Fruit fly (Drosophila melanogaster) whole organism, embryonic: Measurements from ENCODE around the gene red.

Experiments
- Bteb2 ChIP-seq: fragments of 200-800 bp; sonication (Bioruptor generic); optimal IDR thresholded peaks from 2 replicates; lab custom pipeline; 2016; ENCODE audit warnings: missing biosample characterization, missing genetic modification characterization
- C15 ChIP-seq: fragments of 200-800 bp; sonication (Bioruptor generic); IDR thresholded peaks from 3 replicates; pipeline ENCODE4 v1.3.6; 2022; ENCODE audit warnings: missing biosample characterization, missing genetic modification characterization
- CG11560 ChIP-seq: fragments of 200-800 bp; sonication (Bioruptor generic); IDR thresholded peaks from 3 replicates; pipeline ENCODE4 v1.3.6; 2022; ENCODE audit warnings: missing biosample characterization, missing genetic modification characterization
- CG12071 ChIP-seq: fragments of 200-800 bp; sonication (Bioruptor generic); optimal IDR thresholded peaks from 3 replicates; lab custom pipeline; 2018; ENCODE audit warnings: missing biosample characterization, mild to moderate bottlenecking, missing genetic modification characterization
- CG14441 ChIP-seq: fragments of 200-800 bp; sonication (Bioruptor generic); IDR thresholded peaks from 2 replicates; pipeline ENCODE4 v1.3.6; 2022; ENCODE audit warnings: missing biosample characterization, missing genetic modification characterization
- CG14965 ChIP-seq: fragments of 200-800 bp; sonication (Bioruptor generic); optimal IDR thresholded peaks from 2 replicates; lab custom pipeline; 2016; ENCODE audit warnings: missing biosample characterization, missing genetic modification characterization, borderline replicate concordance
- CG15269 ChIP-seq: fragments of 200-800 bp; sonication (Bioruptor generic); optimal IDR thresholded peaks from 2 replicates; lab custom pipeline; 2018; ENCODE audit warnings: missing biosample characterization, mild to moderate bottlenecking, missing genetic modification characterization, moderate library complexity
- CG1602 ChIP-seq: fragments of 200-800 bp; sonication (Bioruptor generic); optimal IDR thresholded peaks from 3 replicates; lab custom pipeline; 2016; ENCODE audit warnings: missing biosample characterization, missing genetic modification characterization
- CG18476 ChIP-seq: fragments of 200-800 bp; sonication (Bioruptor generic); optimal IDR thresholded peaks from 2 replicates; lab custom pipeline; 2016; ENCODE audit warnings: missing biosample characterization, mild to moderate bottlenecking, missing genetic modification characterization
- CG3065 ChIP-seq: fragments of 200-800 bp; sonication (Bioruptor generic); optimal IDR thresholded peaks from 2 replicates; lab custom pipeline; 2016; ENCODE audit warnings: missing biosample characterization, missing genetic modification characterization
- CG31365 ChIP-seq: fragments of 200-800 bp; sonication (Bioruptor generic); optimal IDR thresholded peaks from 2 replicates; lab custom pipeline; 2018; ENCODE audit warnings: missing biosample characterization, mild to moderate bottlenecking, missing genetic modification characterization
- CG31388 ChIP-seq: fragments of 200-800 bp; sonication (Bioruptor generic); optimal IDR thresholded peaks from 2 replicates; lab custom pipeline; 2016; ENCODE audit warnings: missing biosample characterization, missing genetic modification characterization
- CG32767 ChIP-seq: fragments of 200-800 bp; sonication (Bioruptor generic); IDR thresholded peaks from 2 replicates; pipeline ENCODE4 v1.3.6; 2022; ENCODE audit warnings: missing biosample characterization, missing genetic modification characterization
- CG3995 ChIP-seq: fragments of 200-800 bp; sonication (Bioruptor generic); optimal IDR thresholded peaks from 3 replicates; lab custom pipeline; 2016; ENCODE audit warnings: missing biosample characterization, missing genetic modification characterization
- CG4730 ChIP-seq: fragments of 200-800 bp; sonication (Bioruptor generic); IDR thresholded peaks from 2 replicates; pipeline ENCODE4 v1.3.6; 2022; ENCODE audit warnings: missing biosample characterization, missing genetic modification characterization
- CG6689 ChIP-seq: fragments of 200-800 bp; sonication (Bioruptor generic); IDR thresholded peaks from 2 replicates; pipeline ENCODE4 v1.3.6; 2022; ENCODE audit warnings: missing biosample characterization, missing genetic modification characterization
- CG7372 ChIP-seq: fragments of 200-800 bp; sonication (Bioruptor generic); IDR thresholded peaks from 2 replicates; pipeline ENCODE4 v1.3.6; 2022; ENCODE audit warnings: missing biosample characterization, missing genetic modification characterization
- CG7556 ChIP-seq: fragments of 200-800 bp; sonication (Bioruptor generic); optimal IDR thresholded peaks from 2 replicates; lab custom pipeline; 2017; ENCODE audit warnings: missing biosample characterization, mild to moderate bottlenecking, missing genetic modification characterization
- CG9215 ChIP-seq: fragments of 200-800 bp; sonication (Bioruptor generic); IDR thresholded peaks from 2 replicates; pipeline ENCODE4 v1.3.6; 2022; ENCODE audit warnings: missing biosample characterization, missing genetic modification characterization
- CG9817 ChIP-seq: fragments of 200-800 bp; sonication (Bioruptor generic); optimal IDR thresholded peaks from 2 replicates; lab custom pipeline; 2018; ENCODE audit warnings: missing biosample characterization, mild to moderate bottlenecking, missing genetic modification characterization, moderate library complexity
- Dip3 ChIP-seq: fragments of 200-800 bp; sonication (Bioruptor generic); optimal IDR thresholded peaks from 3 replicates; lab custom pipeline; 2016; ENCODE audit warnings: missing biosample characterization, missing genetic modification characterization
- Doc3 ChIP-seq: fragments of 200-800 bp; sonication (Bioruptor generic); IDR thresholded peaks from 3 replicates; pipeline ENCODE4 v1.3.6; 2022; ENCODE audit warnings: missing biosample characterization, missing genetic modification characterization; ENCODE audit not compliant: partially characterized antibody
- Dref ChIP-seq: fragments of 200-800 bp; sonication (Bioruptor generic); IDR thresholded peaks from 2 replicates; pipeline ENCODE4 v1.3.6; 2022; ENCODE audit warnings: missing biosample characterization, missing genetic modification characterization
- Eip74EF ChIP-seq, 2 experiments: fragments of 200-800 bp in 1 of 2; fragments of >200 bp in 1 of 2; sonication (Bioruptor generic) in 1 of 2; optimal IDR thresholded peaks; 2 replicates each; lab custom pipeline; 2017 to 2019; ENCODE audit warnings: missing biosample characterization in 2 of 2, missing genetic modification characterization in 2 of 2, mild to moderate bottlenecking in 1 of 2, moderate library complexity in 1 of 2
- Fer2 ChIP-seq: fragments of 200-800 bp; sonication (Bioruptor generic); optimal IDR thresholded peaks from 2 replicates; lab custom pipeline; 2018; ENCODE audit warnings: missing biosample characterization, mild to moderate bottlenecking, missing genetic modification characterization, moderate library complexity
- H2.0 ChIP-seq: fragments of 200-800 bp; sonication (Bioruptor generic); IDR thresholded peaks from 2 replicates; pipeline ENCODE4 v1.3.6; 2022; ENCODE audit warnings: missing biosample characterization, missing genetic modification characterization
- HLH54F ChIP-seq: fragments of 200-800 bp; sonication (Bioruptor generic); optimal IDR thresholded peaks from 3 replicates; lab custom pipeline; 2016; ENCODE audit warnings: missing biosample characterization, missing genetic modification characterization
- Hmr ChIP-seq: fragments of 200-800 bp; sonication (Bioruptor generic); optimal IDR thresholded peaks from 3 replicates; lab custom pipeline; 2017; ENCODE audit warnings: mild to moderate bottlenecking, missing biosample characterization, missing genetic modification reagents, missing genetic modification characterization
- Jarid2 ChIP-seq: fragments of 200-800 bp; sonication (Bioruptor generic); optimal IDR thresholded peaks from 3 replicates; lab custom pipeline; 2017; ENCODE audit warnings: mild to moderate bottlenecking, missing biosample characterization, missing genetic modification reagents, missing genetic modification characterization
- Lhr ChIP-seq: fragments of 200-800 bp; sonication (Bioruptor generic); optimal IDR thresholded peaks from 3 replicates; lab custom pipeline; 2017; ENCODE audit warnings: mild to moderate bottlenecking, missing biosample characterization, missing genetic modification reagents, missing genetic modification characterization
- Lim3 ChIP-seq: fragments of 200-800 bp; sonication (Bioruptor generic); IDR thresholded peaks from 2 replicates; pipeline ENCODE4 v1.3.6; 2022; ENCODE audit warnings: missing biosample characterization, missing genetic modification characterization
- Oaz ChIP-seq: fragments of 200-800 bp; sonication (Bioruptor generic); IDR thresholded peaks from 2 replicates; pipeline ENCODE4 v1.3.6; 2022; ENCODE audit warnings: missing biosample characterization, missing genetic modification characterization
- PHDP ChIP-seq: fragments of 200-800 bp; sonication (Bioruptor generic); optimal IDR thresholded peaks from 3 replicates; lab custom pipeline; 2018; ENCODE audit warnings: missing biosample characterization, mild to moderate bottlenecking, missing genetic modification characterization, moderate library complexity
- Sry-β ChIP-seq: fragments of 200-800 bp; sonication (Bioruptor generic); optimal IDR thresholded peaks from 2 replicates; lab custom pipeline; 2018; ENCODE audit warnings: missing biosample characterization, mild to moderate bottlenecking, missing genetic modification characterization, moderate library complexity
- TFAM ChIP-seq: fragments of 200-800 bp; sonication (Bioruptor generic); optimal IDR thresholded peaks from 2 replicates; lab custom pipeline; 2017; ENCODE audit warnings: missing biosample characterization, missing genetic modification characterization, inconsistent platforms
- abd-A ChIP-seq: fragments of 200-800 bp; sonication (Bioruptor generic); optimal IDR thresholded peaks from 3 replicates; lab custom pipeline; 2019; ENCODE audit warnings: missing biosample characterization, mild to moderate bottlenecking, missing genetic modification characterization, moderate library complexity
- bcd ChIP-seq: fragments of 200-800 bp; sonication (Bioruptor generic); optimal IDR thresholded peaks from 2 replicates; lab custom pipeline; 2017; ENCODE audit warnings: missing biosample characterization, mild to moderate bottlenecking, missing genetic modification characterization
- dysf ChIP-seq: fragments of 200-800 bp; sonication (Bioruptor generic); IDR thresholded peaks from 3 replicates; pipeline ENCODE4 v1.3.6; 2022; ENCODE audit warnings: missing biosample characterization, missing genetic modification characterization
- gro ChIP-seq: fragments of 200-800 bp; sonication (Bioruptor generic); optimal IDR thresholded peaks from 2 replicates; lab custom pipeline; 2016; ENCODE audit warnings: missing biosample characterization, missing genetic modification characterization
- gt ChIP-seq: fragments of 200-800 bp; sonication (Bioruptor generic); IDR thresholded peaks from 2 replicates; pipeline ENCODE4 v1.3.6; 2022; ENCODE audit warnings: missing biosample characterization, missing genetic modification characterization
- pnt ChIP-seq: fragments of 200-800 bp; sonication (Bioruptor generic); optimal IDR thresholded peaks from 3 replicates; lab custom pipeline; 2016; ENCODE audit warnings: missing biosample characterization, missing genetic modification characterization
- schlank ChIP-seq: fragments of 200-800 bp; sonication (Bioruptor generic); optimal IDR thresholded peaks from 2 replicates; lab custom pipeline; 2018; ENCODE audit warnings: missing biosample characterization, mild to moderate bottlenecking, missing genetic modification characterization
- slbo ChIP-seq: fragments of 200-800 bp; sonication (Bioruptor generic); IDR thresholded peaks from 2 replicates; pipeline ENCODE4 v1.3.6; 2022; ENCODE audit warnings: missing biosample characterization, missing genetic modification characterization
- so ChIP-seq: fragments of 200-800 bp; sonication (Bioruptor generic); IDR thresholded peaks from 3 replicates; pipeline ENCODE4 v1.3.6; 2022; ENCODE audit warnings: missing biosample characterization, missing genetic modification characterization
- ssp ChIP-seq: fragments of 200-800 bp; sonication (Bioruptor generic); IDR thresholded peaks from 2 replicates; pipeline ENCODE4 v1.3.6; 2022; ENCODE audit warnings: missing biosample characterization, missing genetic modification characterization
- sug ChIP-seq: fragments of 200-800 bp; optimal IDR thresholded peaks from 2 replicates; lab custom pipeline; 2019; ENCODE audit warnings: missing biosample characterization, mild to moderate bottlenecking, missing genetic modification characterization, moderate library complexity
- tup ChIP-seq: fragments of 200-800 bp; sonication (Bioruptor generic); optimal IDR thresholded peaks from 2 replicates; lab custom pipeline; 2016; ENCODE audit warnings: missing biosample characterization, mild to moderate bottlenecking, missing genetic modification characterization, moderate library complexity
- tx ChIP-seq: fragments of 200-800 bp; sonication (Bioruptor generic); optimal IDR thresholded peaks from 2 replicates; lab custom pipeline; 2016; ENCODE audit warnings: missing biosample characterization, missing genetic modification characterization
- unc-4 ChIP-seq: fragments of 200-800 bp; sonication (Bioruptor generic); IDR thresholded peaks from 2 replicates; pipeline ENCODE4 v1.3.6; 2022; ENCODE audit warnings: missing biosample characterization, missing genetic modification characterization; ENCODE audit not compliant: partially characterized antibody
- vvl ChIP-seq: fragments of 200-800 bp; sonication (Bioruptor generic); IDR thresholded peaks from 2 replicates; pipeline ENCODE4 v1.3.6; 2022; ENCODE audit warnings: missing biosample characterization, missing genetic modification characterization
- yki ChIP-seq: fragments of >200 bp; optimal IDR thresholded peaks from 3 replicates; lab custom pipeline; 2018

The red gene

DNA sequence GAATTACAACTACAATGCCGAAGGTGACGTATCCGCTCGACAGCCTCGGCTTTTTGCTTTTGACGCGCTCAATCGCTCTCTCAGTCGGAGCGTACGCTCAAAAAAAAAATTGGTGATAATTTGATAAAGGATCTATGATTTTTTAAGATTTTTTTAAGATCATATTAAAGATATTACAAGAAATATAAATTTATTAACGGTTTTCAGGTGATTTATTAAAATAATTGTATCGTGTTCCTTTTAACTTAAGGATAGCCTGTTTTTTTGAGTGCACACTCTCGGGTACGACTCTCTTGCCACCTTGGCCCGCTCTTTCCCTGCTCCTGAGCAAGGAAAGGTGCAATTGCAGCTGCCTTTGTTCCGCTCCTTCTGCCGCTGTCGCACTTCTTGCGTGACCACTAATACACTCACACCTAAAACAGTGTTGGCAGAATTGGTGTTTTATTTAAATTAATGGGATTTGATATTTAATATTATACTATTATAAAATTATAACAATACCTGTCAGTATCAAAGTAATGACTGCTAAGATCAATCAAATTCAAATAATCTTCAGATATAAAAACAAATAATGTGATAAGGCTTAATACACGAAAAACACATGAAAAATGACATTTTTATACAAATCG, 10.9 kb upstream of the red start (continued):
- peak; percentile 20 for TF ChIP-seq CG31388 (GFP tag; lab: Kevin White, UChicago)
- no peak for TF ChIP-seq tx (GFP tag; lab: Kevin White, UChicago)
- peak; percentile 86 for TF ChIP-seq Hmr (GFP tag; lab: Kevin White, UChicago)
- TF ChIP-seq CG9215: peak; percentile 74
- peak; percentile 68 for TF ChIP-seq CG4730
- TF ChIP-seq HLH54F (GFP tag; lab: Kevin White, UChicago): peak; percentile 36
- TF ChIP-seq CG15269: no peak
- TF ChIP-seq PHDP (tag; lab: Kevin White, UChicago): no peak
- peak; percentile 71 for TF ChIP-seq bcd (GFP tag; lab: Kevin White, UChicago)
- TF ChIP-seq Eip74EF (GFP tag; optimal IDR thresholded peaks at IDR 0.05; lab: Kevin White, UChicago): no peak
- no peak for TF ChIP-seq Dip3 (GFP tag; lab: Kevin White, UChicago)
- TF ChIP-seq H2.0: peak; percentile 81
- TF ChIP-seq Bteb2 (GFP tag; lab: Kevin White, UChicago): no peak
- TF ChIP-seq Sry-β: no peak
- peak; percentile 75 for TF ChIP-seq CG1602 (GFP tag; lab: Kevin White, UChicago)
- peak; percentile 88 for TF ChIP-seq so (GFP tag; lab: Robert Waterston, UW)
- no peak for TF ChIP-seq gro
- TF ChIP-seq Fer2 (tag; lab: Kevin White, UChicago): no peak
- peak; percentile 93 for TF ChIP-seq vvl (GFP tag; lab: Robert Waterston, UW)
- no peak for TF ChIP-seq Lim3 (GFP tag; lab: Robert Waterston, UW)
- peak; percentile 91 for TF ChIP-seq CG7556 (GFP tag; lab: Kevin White, UChicago)
- peak; percentile 68 for TF ChIP-seq ssp
- no peak for TF ChIP-seq CG12071 (GFP tag; lab: Kevin White, UChicago)
- TF ChIP-seq CG11560 (tag; lab: Robert Waterston, UW): 0 out of 3 replicates have a peak, but pooled peaks have one; percentile 39
- TF ChIP-seq CG31365 (tag; lab: Kevin White, UChicago): peak; percentile 14
- TF ChIP-seq dysf: peak; percentile 74
- peak; percentile 36 for TF ChIP-seq TFAM (GFP tag; lab: Kevin White, UChicago)
- no peak for TF ChIP-seq sug (tag; lab: Kevin White, UChicago)
- TF ChIP-seq yki (lab: Kevin White, UChicago): no peak
- TF ChIP-seq CG32767: peak; percentile 79
- TF ChIP-seq Jarid2 (GFP tag; lab: Kevin White, UChicago): no peak
- TF ChIP-seq CG18476 (GFP tag; lab: Kevin White, UChicago): peak; percentile 69
- TF ChIP-seq gt (GFP tag; lab: Robert Waterston, UW): no peak; the same call in 1 of the 2 replicates
- no peak for TF ChIP-seq abd-A (tag; lab: Kevin White, UChicago)
- TF ChIP-seq CG6689 (GFP tag; lab: Robert Waterston, UW): peak; percentile 91
- TF ChIP-seq unc-4 (GFP tag; lab: Robert Waterston, UW): no peak
- TF ChIP-seq CG14441 (GFP tag; lab: Robert Waterston, UW): peak; percentile 69
- peak; percentile 43 for TF ChIP-seq Lhr (GFP tag; lab: Kevin White, UChicago)
- no peak for TF ChIP-seq C15 (GFP tag; lab: Robert Waterston, UW)
- no peak for TF ChIP-seq CG14965
- peak; percentile 51; the same call in 1 of the 2 replicates for TF ChIP-seq Oaz (GFP tag; lab: Robert Waterston, UW)
- TF ChIP-seq CG3995 (GFP tag; lab: Kevin White, UChicago): no peak
- TF ChIP-seq Dref (GFP tag; lab: Robert Waterston, UW): no peak
- peak; percentile 55 for TF ChIP-seq CG9817
- no peak for TF ChIP-seq schlank (tag; lab: Kevin White, UChicago)
- peak; percentile 84 for TF ChIP-seq slbo (GFP tag; lab: Robert Waterston, UW)
- TF ChIP-seq CG7372 (GFP tag; lab: Robert Waterston, UW): peak; percentile 72
- no peak for TF ChIP-seq Doc3 (GFP tag; lab: Robert Waterston, UW)
- TF ChIP-seq CG3065 (GFP tag; lab: Kevin White, UChicago): peak; percentile 50
- TF ChIP-seq pnt (GFP tag; lab: Kevin White, UChicago): no peak
- TF ChIP-seq tup: peak; percentile 66
